Fruit fly (Drosophila melanogaster) whole organism, embryonic: ENCODE results near the gene Nprl3.

Experiments
- Aef1 ChIP-seq: fragments of 200-800 bp; sonication (Bioruptor generic); IDR thresholded peaks from 3 replicates; pipeline ENCODE4 v1.3.6; 2022; ENCODE audit warnings: missing biosample characterization, missing genetic modification characterization
- Atf6 ChIP-seq: fragments of 200-800 bp; sonication (Bioruptor generic); IDR thresholded peaks from 2 replicates; pipeline ENCODE4 v1.3.6; 2022; ENCODE audit warnings: missing biosample characterization, missing genetic modification characterization
- C15 ChIP-seq: fragments of 200-800 bp; sonication (Bioruptor generic); IDR thresholded peaks from 3 replicates; pipeline ENCODE4 v1.3.6; 2022; ENCODE audit warnings: missing biosample characterization, missing genetic modification characterization
- CG11723 ChIP-seq: fragments of 200-800 bp; sonication (Bioruptor generic); optimal IDR thresholded peaks from 2 replicates; lab custom pipeline; 2017; ENCODE audit warnings: missing biosample characterization, mild to moderate bottlenecking, missing genetic modification characterization
- CG12219 ChIP-seq: fragments of 200-800 bp; sonication (Bioruptor generic); optimal IDR thresholded peaks from 3 replicates; lab custom pipeline; 2018; ENCODE audit warnings: missing biosample characterization, mild to moderate bottlenecking, missing genetic modification characterization
- CG1233 ChIP-seq: fragments of 200-800 bp; sonication (Bioruptor generic); optimal IDR thresholded peaks from 4 replicates; lab custom pipeline; 2018; ENCODE audit warnings: missing biosample characterization, mild to moderate bottlenecking, missing genetic modification characterization
- CG13775 ChIP-seq: fragments of 200-800 bp; sonication (Bioruptor generic); optimal IDR thresholded peaks from 3 replicates; lab custom pipeline; 2017; ENCODE audit warnings: missing biosample characterization, mild to moderate bottlenecking, missing genetic modification characterization
- CG15696 ChIP-seq: fragments of 200-800 bp; sonication (Bioruptor generic); optimal IDR thresholded peaks from 2 replicates; lab custom pipeline; 2019; ENCODE audit warnings: missing biosample characterization, mild to moderate bottlenecking, missing genetic modification characterization, moderate library complexity
- CG1603 ChIP-seq: fragments of 200-800 bp; sonication (Bioruptor generic); optimal IDR thresholded peaks from 2 replicates; lab custom pipeline; 2019; ENCODE audit warnings: missing biosample characterization, mild to moderate bottlenecking, missing genetic modification characterization, moderate library complexity
- CG1647 ChIP-seq: fragments of 200-800 bp; sonication (Bioruptor generic); optimal IDR thresholded peaks from 3 replicates; lab custom pipeline; 2016; ENCODE audit warnings: missing biosample characterization, missing genetic modification characterization
- CG16813 ChIP-seq: fragments of 200-800 bp; sonication (Bioruptor generic); IDR thresholded peaks from 3 replicates; pipeline ENCODE4 v1.3.6; 2022; ENCODE audit warnings: missing biosample characterization, missing genetic modification characterization; ENCODE audit not compliant: partially characterized antibody
- CG17829 ChIP-seq: fragments of 200-800 bp; optimal IDR thresholded peaks from 2 replicates; lab custom pipeline; 2019; ENCODE audit warnings: missing biosample characterization, mild to moderate bottlenecking, missing genetic modification characterization, moderate library complexity
- CG17912 ChIP-seq: fragments of 200-800 bp; sonication (Bioruptor generic); optimal IDR thresholded peaks from 2 replicates; lab custom pipeline; 2018; ENCODE audit warnings: missing biosample characterization, mild to moderate bottlenecking, missing genetic modification characterization
- CG1792 ChIP-seq: fragments of 200-800 bp; sonication (Bioruptor generic); optimal IDR thresholded peaks from 2 replicates; lab custom pipeline; 2016; ENCODE audit warnings: missing biosample characterization, missing genetic modification characterization
- CG30431 ChIP-seq: fragments of 200-800 bp; sonication (Bioruptor generic); optimal IDR thresholded peaks from 2 replicates; lab custom pipeline; 2017; ENCODE audit warnings: missing biosample characterization, missing genetic modification characterization
- CG3065 ChIP-seq: fragments of 200-800 bp; sonication (Bioruptor generic); optimal IDR thresholded peaks from 2 replicates; lab custom pipeline; 2016; ENCODE audit warnings: missing biosample characterization, missing genetic modification characterization
- CG4424 ChIP-seq: fragments of 200-800 bp; sonication (Bioruptor generic); optimal IDR thresholded peaks from 3 replicates; lab custom pipeline; 2016; ENCODE audit warnings: missing biosample characterization, missing genetic modification characterization
- CG4730 ChIP-seq: fragments of 200-800 bp; sonication (Bioruptor generic); IDR thresholded peaks from 2 replicates; pipeline ENCODE4 v1.3.6; 2022; ENCODE audit warnings: missing biosample characterization, missing genetic modification characterization
- CG7357 ChIP-seq: fragments of 200-800 bp; sonication (Bioruptor generic); IDR thresholded peaks from 3 replicates; pipeline ENCODE4 v1.3.6; 2022; ENCODE audit warnings: missing biosample characterization, missing genetic modification characterization
- CG7372 ChIP-seq: fragments of 200-800 bp; sonication (Bioruptor generic); IDR thresholded peaks from 2 replicates; pipeline ENCODE4 v1.3.6; 2022; ENCODE audit warnings: missing biosample characterization, missing genetic modification characterization
- CG9817 ChIP-seq: fragments of 200-800 bp; sonication (Bioruptor generic); optimal IDR thresholded peaks from 2 replicates; lab custom pipeline; 2018; ENCODE audit warnings: missing biosample characterization, mild to moderate bottlenecking, missing genetic modification characterization, moderate library complexity
- Camta ChIP-seq: fragments of 200-800 bp; sonication (Bioruptor generic); optimal IDR thresholded peaks from 2 replicates; lab custom pipeline; 2016; ENCODE audit warnings: missing biosample characterization, missing genetic modification characterization
- D19A ChIP-seq: fragments of 200-800 bp; optimal IDR thresholded peaks from 3 replicates; lab custom pipeline; 2019; ENCODE audit warnings: missing biosample characterization, mild to moderate bottlenecking, missing genetic modification characterization, moderate library complexity
- Ets97D ChIP-seq: fragments of 200-800 bp; sonication (Bioruptor generic); optimal IDR thresholded peaks from 3 replicates; lab custom pipeline; 2016; ENCODE audit warnings: missing biosample characterization, missing genetic modification characterization
- Gug ChIP-seq: fragments of 200-800 bp; sonication (Bioruptor generic); IDR thresholded peaks from 4 replicates; pipeline ENCODE4 v1.3.6; 2022; ENCODE audit warnings: missing biosample characterization, missing genetic modification characterization
- HLH54F ChIP-seq: fragments of 200-800 bp; sonication (Bioruptor generic); optimal IDR thresholded peaks from 3 replicates; lab custom pipeline; 2016; ENCODE audit warnings: missing biosample characterization, missing genetic modification characterization
- Kr ChIP-seq: fragments of 200-800 bp; sonication (Bioruptor generic); optimal IDR thresholded peaks from 2 replicates; lab custom pipeline; 2017; ENCODE audit warnings: missing biosample characterization, mild to moderate bottlenecking, missing genetic modification characterization
- Lpt ChIP-seq: fragments of >200 bp; optimal IDR thresholded peaks from 2 replicates; lab custom pipeline; 2018; ENCODE audit warnings: missing biosample characterization, missing genetic modification characterization
- MESR4 ChIP-seq: fragments of 200-800 bp; sonication (Bioruptor generic); optimal IDR thresholded peaks from 2 replicates; lab custom pipeline; 2018; ENCODE audit warnings: missing biosample characterization, mild to moderate bottlenecking, missing genetic modification characterization, moderate library complexity
- Nf-YA ChIP-seq: fragments of 200-800 bp; sonication (Bioruptor generic); IDR thresholded peaks from 2 replicates; pipeline ENCODE4 v1.3.6; 2022; ENCODE audit warnings: missing biosample characterization, missing genetic modification characterization
- Optix ChIP-seq: fragments of 200-800 bp; sonication (Bioruptor generic); IDR thresholded peaks from 3 replicates; pipeline ENCODE4 v1.3.6; 2022; ENCODE audit warnings: missing biosample characterization, missing genetic modification characterization
- Six4 ChIP-seq: fragments of 200-800 bp; sonication (Bioruptor generic); optimal IDR thresholded peaks from 2 replicates; lab custom pipeline; 2016; ENCODE audit warnings: missing biosample characterization, missing genetic modification characterization
- Sry-δ ChIP-seq: fragments of 200-800 bp; sonication (Bioruptor generic); optimal IDR thresholded peaks from 2 replicates; lab custom pipeline; 2016; ENCODE audit warnings: missing biosample characterization, missing genetic modification characterization
- abd-A ChIP-seq: fragments of 200-800 bp; sonication (Bioruptor generic); optimal IDR thresholded peaks from 3 replicates; lab custom pipeline; 2019; ENCODE audit warnings: missing biosample characterization, mild to moderate bottlenecking, missing genetic modification characterization, moderate library complexity
- disco-r ChIP-seq: fragments of 200-800 bp; sonication (Bioruptor generic); optimal IDR thresholded peaks from 2 replicates; lab custom pipeline; 2016; ENCODE audit warnings: missing biosample characterization, missing genetic modification characterization
- dysf ChIP-seq: fragments of 200-800 bp; sonication (Bioruptor generic); IDR thresholded peaks from 3 replicates; pipeline ENCODE4 v1.3.6; 2022; ENCODE audit warnings: missing biosample characterization, missing genetic modification characterization
- hth ChIP-seq: fragments of >200 bp; optimal IDR thresholded peaks from 2 replicates; lab custom pipeline; 2017; ENCODE audit warnings: inconsistent platforms
- insv ChIP-seq, 2 experiments: fragments of 200-800 bp; sonication (Bioruptor generic); optimal IDR thresholded peaks; 3 replicates each; lab custom pipeline; 2016 to 2018; ENCODE audit warnings: missing biosample characterization in 2 of 2, missing genetic modification characterization in 2 of 2
- kay ChIP-seq: fragments of 200-800 bp; sonication (Bioruptor generic); optimal IDR thresholded peaks from 2 replicates; lab custom pipeline; 2016; ENCODE audit warnings: missing biosample characterization, missing genetic modification characterization
- kni ChIP-seq: fragments of 200-800 bp; sonication (Bioruptor generic); optimal IDR thresholded peaks from 3 replicates; lab custom pipeline; 2017; ENCODE audit warnings: mild to moderate bottlenecking, missing biosample characterization, missing genetic modification reagents, missing genetic modification characterization
- lola ChIP-seq, 3 experiments: fragments of >200 bp in 2 of 3; fragments of 200-800 bp in 1 of 3; sonication (Bioruptor generic) in 1 of 3; optimal IDR thresholded peaks; 2 replicates each; lab custom pipeline; 2017 to 2019; ENCODE audit warnings: missing biosample characterization in 3 of 3, missing genetic modification characterization in 3 of 3, mild to moderate bottlenecking in 1 of 3, moderate library complexity in 1 of 3
- psq ChIP-seq: fragments of 200-800 bp; sonication (Bioruptor generic); optimal IDR thresholded peaks from 2 replicates; lab custom pipeline; 2017; ENCODE audit warnings: missing biosample characterization, missing genetic modification characterization
- rib ChIP-seq: fragments of 200-800 bp; sonication (Bioruptor generic); IDR thresholded peaks from 2 replicates; pipeline ENCODE4 v1.3.6; 2022; ENCODE audit warnings: missing biosample characterization, missing genetic modification characterization
- sens ChIP-seq: fragments of 200-800 bp; sonication (Bioruptor generic); peaks from one replicate; lab custom pipeline; 2016; ENCODE audit warnings: missing biosample characterization, missing genetic modification characterization
- tin ChIP-seq: fragments of 200-800 bp; sonication (Bioruptor generic); optimal IDR thresholded peaks from 3 replicates; lab custom pipeline; 2016; ENCODE audit warnings: missing biosample characterization, missing genetic modification characterization
- tll ChIP-seq, 2 experiments: fragments of 200-800 bp in 1 of 2; fragments of >200 bp in 1 of 2; sonication (Bioruptor generic) in 1 of 2; optimal IDR thresholded peaks; 2 replicates each; lab custom pipeline; 2017 to 2019; ENCODE audit warnings: missing biosample characterization in 2 of 2, missing genetic modification characterization in 2 of 2, mild to moderate bottlenecking in 1 of 2, moderate library complexity in 1 of 2
- trem ChIP-seq: fragments of 200-800 bp; optimal IDR thresholded peaks from 3 replicates; lab custom pipeline; 2019; ENCODE audit warnings: missing biosample characterization, mild to moderate bottlenecking, missing genetic modification characterization, moderate library complexity
- trh ChIP-seq: fragments of 200-800 bp; sonication (Bioruptor generic); optimal IDR thresholded peaks from 2 replicates; lab custom pipeline; 2016; ENCODE audit warnings: missing biosample characterization, missing genetic modification characterization
- usp ChIP-seq: fragments of >200 bp; optimal IDR thresholded peaks from 2 replicates; lab custom pipeline; 2017; ENCODE audit warnings: missing biosample characterization, missing genetic modification characterization
- zf30C ChIP-seq: fragments of 200-800 bp; sonication (Bioruptor generic); optimal IDR thresholded peaks from 3 replicates; lab custom pipeline; 2018; ENCODE audit warnings: missing biosample characterization, mild to moderate bottlenecking, missing genetic modification characterization
- zfh1 ChIP-seq: fragments of 200-800 bp; sonication (Bioruptor generic); IDR thresholded peaks from 3 replicates; pipeline ENCODE4 v1.3.6; 2022; ENCODE audit warnings: missing biosample characterization, missing genetic modification characterization

Nprl3 gene

dm6 chr3L:14001658-14002523, at the start of gene Nprl3, which contains the start of gene upSET (continued):
- TF ChIP-seq CG15696: no peak
- no peak for TF ChIP-seq psq (GFP tag; lab: Kevin White, UChicago)
- no peak for TF ChIP-seq zfh1 (GFP tag; lab: Robert Waterston, UW)
- no peak for TF ChIP-seq CG3065 (GFP tag; lab: Kevin White, UChicago)
- peak; percentile 80 for TF ChIP-seq Sry-δ (GFP tag; lab: Kevin White, UChicago)
- no peak for TF ChIP-seq Gug (GFP tag; lab: Robert Waterston, UW)
- no peak for TF ChIP-seq CG12219 (GFP tag; lab: Kevin White, UChicago)
- no peak for TF ChIP-seq CG9817
- TF ChIP-seq CG4730: no peak
- TF ChIP-seq Optix (GFP tag; lab: Robert Waterston, UW): no peak
- TF ChIP-seq CG30431 (GFP tag; lab: Kevin White, UChicago): no peak
- TF ChIP-seq Aef1 (GFP tag; lab: Robert Waterston, UW): no peak
- TF ChIP-seq Ets97D (GFP tag; lab: Kevin White, UChicago): peak; percentile 65
- TF ChIP-seq C15 (GFP tag; lab: Robert Waterston, UW): no peak
- no peak for TF ChIP-seq zf30C (GFP tag; lab: Kevin White, UChicago)
- TF ChIP-seq CG11723 (GFP tag; lab: Kevin White, UChicago): no peak
- peak; percentile 40 for TF ChIP-seq MESR4 (GFP tag; lab: Kevin White, UChicago)
- no peak for TF ChIP-seq rib (GFP tag; lab: Robert Waterston, UW)
- TF ChIP-seq tll (GFP tag; optimal IDR thresholded peaks at IDR 0.05; lab: Kevin White, UChicago): no peak
- no peak for TF ChIP-seq lola (GFP tag; optimal IDR thresholded peaks at IDR 0.05; lab: Kevin White, UChicago)
- TF ChIP-seq CG1603 (tag; lab: Kevin White, UChicago): peak; percentile 39
- no peak for TF ChIP-seq CG1792 (GFP tag; lab: Kevin White, UChicago)
- no peak for TF ChIP-seq Lpt
- TF ChIP-seq CG13775 (GFP tag; lab: Kevin White, UChicago): peak; percentile 18
- TF ChIP-seq CG7372 (GFP tag; lab: Robert Waterston, UW): no peak
- peak; percentile 88 for TF ChIP-seq trem (tag; lab: Kevin White, UChicago)
- TF ChIP-seq kay: no peak
- TF ChIP-seq trh (GFP tag; lab: Kevin White, UChicago): no peak
- TF ChIP-seq CG17829 (tag; lab: Kevin White, UChicago): peak; percentile 46
- no peak for TF ChIP-seq D19A (tag; lab: Kevin White, UChicago)
- TF ChIP-seq CG1233 (GFP tag; lab: Kevin White, UChicago): no peak
- no peak for TF ChIP-seq tin (GFP tag; lab: Kevin White, UChicago)
- TF ChIP-seq hth (lab: Kevin White, UChicago): no peak
- no peak for TF ChIP-seq CG1647 (GFP tag; lab: Kevin White, UChicago)
- no peak for TF ChIP-seq CG7357 (GFP tag; lab: Robert Waterston, UW)
- TF ChIP-seq CG16813: peak; percentile 91
- TF ChIP-seq kni (GFP tag; lab: Kevin White, UChicago): no peak
- TF ChIP-seq HLH54F (GFP tag; lab: Kevin White, UChicago): no peak
- TF ChIP-seq sens: peak; percentile 72
- TF ChIP-seq Six4: no peak
- TF ChIP-seq CG4424 (GFP tag; lab: Kevin White, UChicago): peak; percentile 14
- TF ChIP-seq abd-A (tag; lab: Kevin White, UChicago): no peak
- TF ChIP-seq insv (GFP tag; optimal IDR thresholded peaks at IDR 0.05; lab: Kevin White, UChicago): peak in 1 of 2 experiments; percentile 27
- TF ChIP-seq CG17912 (GFP tag; lab: Kevin White, UChicago): peak; percentile 26
- no peak for TF ChIP-seq Camta
- no peak for TF ChIP-seq dysf
- no peak for TF ChIP-seq usp (GFP tag; lab: Kevin White, UChicago)
- no peak for TF ChIP-seq Nf-YA
- TF ChIP-seq Atf6 (GFP tag; lab: Robert Waterston, UW): no peak
- TF ChIP-seq Kr (GFP tag; lab: Kevin White, UChicago): no peak
- no peak for TF ChIP-seq disco-r
